Worm (Caenorhabditis elegans) whole organism, mixed stage, embryonic: Measurements from ENCODE around the gene toh-1.

Experiments
- M03D4.4 ChIP-seq: sonication (generic microtip); optimal IDR thresholded peaks from 2 replicates; lab custom pipeline; 2017; ENCODE audit warnings: mild to moderate bottlenecking, missing genetic modification characterization, missing compliant biosample characterization
- bed-3 ChIP-seq: fragments of 200-800 bp; sonication (Bioruptor generic); optimal IDR thresholded peaks from 3 replicates; lab custom pipeline; 2018; ENCODE audit warnings: mild to moderate bottlenecking, missing genetic modification characterization, moderate library complexity, missing compliant biosample characterization
- blmp-1 ChIP-seq: fragments of 150-350 bp; optimal IDR thresholded peaks from 2 replicates; lab custom pipeline; 2014; ENCODE audit warnings: missing biosample characterization, missing genetic modification characterization
- ceh-39 ChIP-seq: fragments of 150-350 bp; optimal IDR thresholded peaks from 2 replicates; lab custom pipeline; 2014; ENCODE audit warnings: missing biosample characterization, missing genetic modification characterization
- ceh-43 ChIP-seq: fragments of 200-800 bp; sonication (Bioruptor generic); optimal IDR thresholded peaks from 2 replicates; lab custom pipeline; 2018; ENCODE audit warnings: mild to moderate bottlenecking, missing genetic modification characterization, moderate library complexity, missing compliant biosample characterization
- ceh-83 ChIP-seq: fragments of 200-800 bp; sonication (Bioruptor generic); optimal IDR thresholded peaks from 2 replicates; lab custom pipeline; 2018; ENCODE audit warnings: mild to moderate bottlenecking, missing genetic modification characterization, missing compliant biosample characterization
- ces-1 ChIP-seq: fragments of 150-350 bp; optimal IDR thresholded peaks from 2 replicates; lab custom pipeline; 2014; ENCODE audit warnings: missing biosample characterization, missing genetic modification reagents, missing genetic modification characterization
- cnd-1 ChIP-seq: fragments of 200-800 bp; sonication (Bioruptor generic); optimal IDR thresholded peaks from 2 replicates; lab custom pipeline; 2018; ENCODE audit warnings: mild to moderate bottlenecking, missing genetic modification characterization, missing compliant biosample characterization
- drap-1 ChIP-seq: fragments of 200-800 bp; sonication (Bioruptor generic); optimal IDR thresholded peaks from 3 replicates; lab custom pipeline; 2018; ENCODE audit warnings: mild to moderate bottlenecking, missing genetic modification characterization, missing compliant biosample characterization
- elt-1 ChIP-seq: sonication (generic microtip); optimal IDR thresholded peaks from 2 replicates; lab custom pipeline; 2017; ENCODE audit warnings: missing genetic modification characterization, mild to moderate bottlenecking, missing compliant biosample characterization, antibody characterized with exemption, moderate library complexity, borderline replicate concordance; ENCODE audit not compliant: insufficient read depth
- elt-3 ChIP-seq: fragments of 150-350 bp; optimal IDR thresholded peaks from 2 replicates; lab custom pipeline; 2014; ENCODE audit warnings: missing biosample characterization, missing genetic modification characterization
- flh-1 ChIP-seq: fragments of 200-800 bp; sonication (Bioruptor generic); optimal IDR thresholded peaks from 2 replicates; lab custom pipeline; 2018; ENCODE audit warnings: mild to moderate bottlenecking, missing genetic modification characterization, moderate library complexity, missing compliant biosample characterization
- ham-2 ChIP-seq: fragments of 200-800 bp; sonication (Bioruptor generic); optimal IDR thresholded peaks from 2 replicates; lab custom pipeline; 2018; ENCODE audit warnings: mild to moderate bottlenecking, missing genetic modification characterization, missing compliant biosample characterization
- hlh-1 ChIP-seq: fragments of 150-350 bp; optimal IDR thresholded peaks from 2 replicates; lab custom pipeline; 2014; ENCODE audit warnings: missing biosample characterization, missing genetic modification reagents, missing genetic modification characterization
- lin-13 ChIP-seq: fragments of 150-350 bp; optimal IDR thresholded peaks from 2 replicates; lab custom pipeline; 2014; ENCODE audit warnings: missing biosample characterization, missing genetic modification characterization
- lin-32 ChIP-seq: fragments of 200-800 bp; sonication (Bioruptor generic); optimal IDR thresholded peaks from 2 replicates; lab custom pipeline; 2018; ENCODE audit warnings: mild to moderate bottlenecking, missing genetic modification characterization, missing compliant biosample characterization
- lsy-2 ChIP-seq: fragments of 150-350 bp; optimal IDR thresholded peaks from 2 replicates; lab custom pipeline; 2014; ENCODE audit warnings: missing biosample characterization, missing genetic modification characterization
- mab-5 ChIP-seq: fragments of 150-350 bp; optimal IDR thresholded peaks from 2 replicates; lab custom pipeline; 2014; ENCODE audit warnings: missing biosample characterization, missing genetic modification characterization
- mep-1 ChIP-seq: fragments of 150-350 bp; optimal IDR thresholded peaks from 2 replicates; lab custom pipeline; 2017; ENCODE audit warnings: missing biosample characterization, missing genetic modification reagents, missing genetic modification characterization, inconsistent platforms
- mls-2 ChIP-seq: sonication (generic microtip); optimal IDR thresholded peaks from 2 replicates; lab custom pipeline; 2016; ENCODE audit warnings: mild to moderate bottlenecking, missing genetic modification characterization, moderate library complexity, missing compliant biosample characterization
- nhr-12 ChIP-seq: fragments of 150-350 bp; optimal IDR thresholded peaks from 2 replicates; lab custom pipeline; 2014; ENCODE audit warnings: missing biosample characterization, missing genetic modification characterization
- nhr-2 ChIP-seq: fragments of 150-350 bp; optimal IDR thresholded peaks from 2 replicates; lab custom pipeline; 2014; ENCODE audit warnings: missing biosample characterization, missing genetic modification characterization
- nhr-237 ChIP-seq: fragments of 150-350 bp; optimal IDR thresholded peaks from 2 replicates; lab custom pipeline; 2014; ENCODE audit warnings: missing biosample characterization, missing genetic modification characterization
- nhr-28 ChIP-seq: fragments of 150-350 bp; optimal IDR thresholded peaks from 2 replicates; lab custom pipeline; 2014; ENCODE audit warnings: missing biosample characterization, missing genetic modification characterization
- nhr-76 ChIP-seq: sonication (generic microtip); optimal IDR thresholded peaks from 2 replicates; lab custom pipeline; 2017; ENCODE audit warnings: missing biosample characterization, missing genetic modification characterization
- pha-4 ChIP-seq: fragments of 150-350 bp; optimal IDR thresholded peaks from 2 replicates; lab custom pipeline; 2018; ENCODE audit warnings: missing biosample characterization, missing genetic modification reagents, missing genetic modification characterization
- sem-2 ChIP-seq: fragments of 200-800 bp; sonication (Bioruptor generic); optimal IDR thresholded peaks from 2 replicates; lab custom pipeline; 2018; ENCODE audit warnings: mild to moderate bottlenecking, missing genetic modification characterization, missing compliant biosample characterization
- snpc-4 ChIP-seq: fragments of 150-350 bp; optimal IDR thresholded peaks from 2 replicates; lab custom pipeline; 2014; ENCODE audit warnings: missing biosample characterization, missing genetic modification characterization
- sptf-1 ChIP-seq: sonication (generic microtip); optimal IDR thresholded peaks from 2 replicates; lab custom pipeline; 2017; ENCODE audit warnings: mild to moderate bottlenecking, missing genetic modification characterization, moderate library complexity, missing compliant biosample characterization
- tbx-8 ChIP-seq: fragments of 200-800 bp; sonication (Bioruptor generic); optimal IDR thresholded peaks from 2 replicates; lab custom pipeline; 2018; ENCODE audit warnings: mild to moderate bottlenecking, missing genetic modification characterization, moderate library complexity, missing compliant biosample characterization
- unc-120 ChIP-seq: sonication (generic microtip); optimal IDR thresholded peaks from 2 replicates; lab custom pipeline; 2017; ENCODE audit warnings: missing genetic modification characterization, missing compliant biosample characterization; ENCODE audit not compliant: poor library complexity, severe bottlenecking
- unc-39 ChIP-seq: fragments of 150-350 bp; optimal IDR thresholded peaks from 2 replicates; lab custom pipeline; 2014; ENCODE audit warnings: missing biosample characterization, missing genetic modification characterization
- unc-62 ChIP-seq: fragments of 150-350 bp; optimal IDR thresholded peaks from 2 replicates; lab custom pipeline; 2014; ENCODE audit warnings: missing biosample characterization, missing genetic modification reagents, missing genetic modification characterization
- zip-8 ChIP-seq: fragments of 150-350 bp; optimal IDR thresholded peaks from 2 replicates; lab custom pipeline; 2014; ENCODE audit warnings: missing biosample characterization, missing genetic modification characterization
- ztf-11 ChIP-seq: fragments of 150-350 bp; optimal IDR thresholded peaks from 2 replicates; lab custom pipeline; 2014; ENCODE audit warnings: missing biosample characterization, missing genetic modification characterization

toh-1 gene

DNA sequence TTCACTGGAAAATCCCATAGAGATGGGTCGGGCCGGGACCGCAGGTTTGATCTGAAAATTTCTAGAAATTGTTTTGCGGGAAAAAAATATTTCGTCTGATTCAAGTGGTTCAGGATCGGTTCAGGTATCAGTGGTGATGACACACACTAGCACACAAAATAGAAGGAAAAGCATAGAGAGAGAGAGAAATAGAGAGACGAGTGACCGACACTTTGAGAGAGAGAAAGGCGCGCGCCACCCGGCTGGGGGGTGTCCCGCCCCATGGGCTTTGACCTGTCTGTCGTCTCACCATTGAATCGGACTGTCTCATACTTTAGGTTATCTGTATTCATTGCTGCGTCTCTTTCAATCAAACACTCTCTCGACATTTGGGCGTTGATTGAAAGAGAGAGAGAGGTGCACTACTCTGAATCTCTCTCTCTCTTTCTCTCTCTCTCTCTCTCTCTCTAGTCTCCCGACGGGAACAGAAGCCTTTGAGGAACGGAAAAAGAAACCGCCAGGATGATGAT lies 22.3 kb downstream of the toh-1 start, which contains the start of gene acy-3:
Gene acy-3 (minus strand): TSS at position 51 of the 509 bp plus-strand sequence.
- no peak for TF ChIP-seq mls-2 (tag; lab: Kevin White, UChicago)
- no peak for TF ChIP-seq nhr-237
- TF ChIP-seq unc-62 (GFP tag; lab: Kevin White, UChicago) = peak; percentile 70
- TF ChIP-seq nhr-2 = no peak
- TF ChIP-seq tbx-8 = no peak
- TF ChIP-seq ham-2 (GFP tag; lab: Kevin White, UChicago) = peak; percentile 64
- no peak for TF ChIP-seq drap-1 (GFP tag; lab: Kevin White, UChicago)
- no peak for TF ChIP-seq sem-2 (GFP tag; lab: Kevin White, UChicago)
- TF ChIP-seq nhr-76 (tag; lab: Kevin White, UChicago) = no peak
- no peak for TF ChIP-seq lin-13 (tag; lab: Kevin White, UChicago)
- no peak for TF ChIP-seq elt-3 (tag; lab: Kevin White, UChicago)
- peak; percentile 9 for TF ChIP-seq M03D4.4 (tag; lab: Kevin White, UChicago)
- no peak for TF ChIP-seq ces-1 (GFP tag; lab: Kevin White, UChicago)
- TF ChIP-seq unc-120 (tag; lab: Kevin White, UChicago) = peak; percentile 81
- no peak for TF ChIP-seq lin-32 (GFP tag; lab: Kevin White, UChicago)
- no peak for TF ChIP-seq unc-39 (tag; lab: Kevin White, UChicago)
- TF ChIP-seq ztf-11 (tag; lab: Kevin White, UChicago) = no peak
- no peak for TF ChIP-seq snpc-4 (tag; lab: Kevin White, UChicago)
- no peak for TF ChIP-seq zip-8 (tag; lab: Kevin White, UChicago)
- no peak for TF ChIP-seq flh-1 (GFP tag; lab: Kevin White, UChicago)
- no peak for TF ChIP-seq sptf-1 (tag; lab: Kevin White, UChicago)
- no peak for TF ChIP-seq lsy-2 (tag; lab: Kevin White, UChicago)
- TF ChIP-seq mab-5 (tag; lab: Kevin White, UChicago) = no peak
- TF ChIP-seq cnd-1 (tag; lab: Kevin White, UChicago) = no peak
- no peak for TF ChIP-seq ceh-39 (tag; lab: Kevin White, UChicago)
- TF ChIP-seq blmp-1 (tag; lab: Kevin White, UChicago) = no peak
- no peak for TF ChIP-seq nhr-12 (tag; lab: Kevin White, UChicago)
- TF ChIP-seq hlh-1 = peak; percentile 57
- no peak for TF ChIP-seq nhr-28 (tag; lab: Kevin White, UChicago)
- TF ChIP-seq bed-3 (GFP tag; lab: Kevin White, UChicago) = no peak
- TF ChIP-seq ceh-83 (GFP tag; lab: Kevin White, UChicago) = no peak
- no peak for TF ChIP-seq elt-1 (tag; lab: Kevin White, UChicago)
- no peak for TF ChIP-seq ceh-43
- no peak for TF ChIP-seq mep-1 (tag; lab: Kevin White, UChicago)
- TF ChIP-seq pha-4 = no peak

DNA sequence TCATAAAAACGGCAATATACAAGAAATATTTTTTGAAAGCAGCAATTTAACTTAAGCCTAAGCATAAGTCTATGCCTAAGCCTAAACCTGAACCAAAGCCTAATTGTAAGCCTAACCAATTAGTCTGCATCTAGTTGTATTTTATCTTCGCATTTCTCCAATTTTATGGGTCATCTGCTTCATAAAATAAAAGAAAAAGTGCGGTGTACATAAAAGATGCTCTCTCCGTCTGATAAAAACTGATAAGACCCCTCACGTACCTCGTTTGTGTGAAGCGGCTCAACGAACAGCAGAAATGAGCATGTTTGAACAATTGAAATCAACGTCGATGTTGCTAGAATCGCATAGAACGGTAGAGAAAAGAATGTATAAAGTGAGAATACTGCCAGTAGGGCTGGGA lies 23.7 kb downstream of the toh-1 start:
- TF ChIP-seq ztf-11 (tag; lab: Kevin White, UChicago) (no peak), cnd-1 (tag; lab: Kevin White, UChicago) (no peak), M03D4.4 (tag; lab: Kevin White, UChicago) (no peak)
- TF ChIP-seq, all 35 proteins: peak for 0

DNA sequence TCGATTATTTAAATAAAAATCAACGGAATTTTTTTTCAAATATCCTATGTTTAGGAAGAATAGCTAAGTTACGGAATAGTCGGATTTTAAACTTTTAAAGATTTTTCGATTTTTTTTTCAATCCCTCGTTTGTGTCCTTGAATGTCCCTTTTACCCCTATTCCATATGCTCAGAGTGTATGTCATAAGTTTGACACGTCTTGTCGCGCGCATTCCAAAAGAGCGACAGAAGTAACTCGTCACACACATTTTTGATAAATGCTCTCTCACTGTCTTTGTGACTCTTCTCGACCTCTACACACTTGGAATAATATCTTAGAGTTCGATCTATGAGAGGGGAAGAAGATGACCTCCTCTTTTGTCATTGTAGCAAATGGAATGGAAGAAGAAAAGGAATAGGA lies 24.9 kb downstream of the toh-1 start:
- TF ChIP-seq nhr-76 (tag; lab: Kevin White, UChicago) = no peak
- peak; percentile 5 for TF ChIP-seq unc-62 (GFP tag; lab: Kevin White, UChicago)
- no peak for TF ChIP-seq tbx-8

DNA sequence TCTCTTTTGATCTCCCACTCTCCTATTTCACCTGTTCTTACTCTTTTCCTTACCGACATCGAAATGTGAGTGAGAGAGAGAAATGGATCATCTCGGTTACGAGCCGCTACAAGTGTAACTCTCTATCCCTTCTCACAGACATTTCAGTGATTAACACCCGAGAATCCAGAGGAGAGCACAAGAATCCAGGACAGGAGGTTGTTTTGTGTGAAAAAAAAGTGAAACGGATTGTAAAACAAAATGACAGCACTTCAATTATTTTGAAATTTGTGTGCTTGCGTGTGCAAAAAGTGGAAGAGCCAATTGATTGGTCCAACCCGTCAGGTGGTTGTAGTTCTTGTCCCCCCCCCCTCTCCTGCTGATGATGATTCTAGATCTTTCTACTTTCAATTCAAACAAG lies 26.0 kb downstream of the toh-1 start:
- TF ChIP-seq unc-120 (tag; lab: Kevin White, UChicago) (peak; percentile 80), ztf-11 (tag; lab: Kevin White, UChicago) (no peak), nhr-76 (tag; lab: Kevin White, UChicago) (no peak), ceh-43 (no peak), hlh-1 (peak; percentile 62), drap-1 (GFP tag; lab: Kevin White, UChicago) (no peak), unc-62 (GFP tag; lab: Kevin White, UChicago) (peak; percentile 87)
- TF ChIP-seq, all 35 proteins: peak for 3
